Fruit fly (Drosophila melanogaster) ovary, adult (tissue): ENCODE measurements around the gene CG44139.

Experiments
- CG17801 ChIP-seq: fragments of 200-800 bp; optimal IDR thresholded peaks from 2 replicates; lab custom pipeline; 2019; ENCODE audit warnings: missing biosample characterization, mild to moderate bottlenecking, missing genetic modification characterization, moderate library complexity; ENCODE audit not compliant: partially characterized antibody

Gene CG44139

dm6 chr2L:2424497-2424896 is at the start of gene CG44139:
CG44139 (plus strand) TSS chr2L:2424797.
- TF ChIP-seq CG17801 (GFP tag; lab: Kevin White, UChicago) = no peak

DNA sequence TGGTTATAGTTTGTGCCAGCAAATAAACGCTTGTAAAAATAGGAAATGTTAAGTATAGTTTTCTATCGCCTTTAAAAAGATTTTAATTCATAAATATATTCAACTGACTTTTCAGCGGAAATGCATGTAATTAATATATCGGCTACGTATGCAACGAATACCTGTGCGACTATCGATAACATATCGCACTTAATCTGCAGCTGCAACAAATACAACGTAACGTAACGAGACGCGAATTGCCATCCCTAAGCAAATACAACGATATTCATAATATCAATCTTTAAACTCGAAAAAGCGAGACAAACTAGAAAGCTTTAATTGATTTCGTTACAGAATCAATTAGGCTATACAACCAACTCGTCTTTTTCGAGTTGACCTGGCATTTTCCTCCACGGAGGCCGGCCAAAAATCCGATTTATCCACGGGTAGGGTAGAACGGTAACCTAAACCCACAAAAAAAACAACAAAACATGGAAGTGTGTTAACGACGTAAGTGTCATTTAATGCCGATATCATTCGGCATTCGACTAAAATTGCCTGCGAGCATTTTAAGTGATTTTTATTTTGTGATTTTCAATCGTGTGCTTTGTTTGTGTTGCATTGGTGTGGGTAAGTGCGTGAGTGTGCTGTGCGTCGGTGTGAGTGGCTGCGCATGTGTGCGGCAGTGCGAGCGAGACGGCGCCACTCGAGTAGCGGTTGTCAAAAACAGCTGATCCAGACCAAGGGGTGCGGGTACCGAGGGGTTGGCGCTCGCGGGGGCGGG is 48.8 kb upstream of the CG44139 start, which contains the start of gene Atxn7:
TSS of gene Atxn7 (plus strand) at position 187 of the 763 bp plus-strand sequence.
- TF ChIP-seq CG17801 (GFP tag; lab: Kevin White, UChicago) = peak; percentile 78

DNA sequence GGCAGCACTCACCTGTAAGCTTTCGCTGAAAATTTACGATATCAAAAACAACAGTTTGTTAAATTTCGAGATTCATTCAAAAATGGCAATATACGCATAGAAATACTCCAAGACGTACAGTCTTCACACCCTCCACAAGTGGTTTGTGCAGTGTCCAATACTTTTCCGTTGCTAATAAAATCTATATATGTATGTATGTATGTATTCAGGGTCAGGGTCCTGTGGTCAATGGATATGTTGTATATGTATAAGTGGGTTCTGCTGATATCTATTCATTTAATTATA is 48.2 kb upstream of the CG44139 start:
- no peak for TF ChIP-seq CG17801 (GFP tag; lab: Kevin White, UChicago)

DNA sequence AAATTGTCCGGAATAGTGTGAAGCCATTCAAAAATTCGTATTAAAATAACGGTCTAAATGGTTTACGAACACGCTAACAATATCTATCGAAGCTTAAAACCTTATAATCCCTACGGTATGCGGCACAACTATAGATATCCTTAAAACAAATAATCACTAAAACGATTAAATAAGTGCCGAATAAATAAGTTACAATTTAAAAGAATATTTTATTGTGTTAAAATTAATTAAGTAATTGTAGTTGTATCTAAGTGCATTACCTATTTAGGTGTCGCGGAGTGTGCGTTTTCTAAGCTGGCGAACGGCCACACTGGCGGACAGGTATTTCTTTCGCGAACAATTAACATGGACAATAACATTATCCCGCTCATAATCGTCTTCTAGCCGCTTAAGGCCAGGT is 43.8 kb upstream of the CG44139 start, which contains the start of gene Eogt:
TSS of gene Eogt (plus strand) at position 293 of the 400 bp plus-strand sequence.
- peak; percentile 86 for TF ChIP-seq CG17801 (GFP tag; lab: Kevin White, UChicago)

DNA sequence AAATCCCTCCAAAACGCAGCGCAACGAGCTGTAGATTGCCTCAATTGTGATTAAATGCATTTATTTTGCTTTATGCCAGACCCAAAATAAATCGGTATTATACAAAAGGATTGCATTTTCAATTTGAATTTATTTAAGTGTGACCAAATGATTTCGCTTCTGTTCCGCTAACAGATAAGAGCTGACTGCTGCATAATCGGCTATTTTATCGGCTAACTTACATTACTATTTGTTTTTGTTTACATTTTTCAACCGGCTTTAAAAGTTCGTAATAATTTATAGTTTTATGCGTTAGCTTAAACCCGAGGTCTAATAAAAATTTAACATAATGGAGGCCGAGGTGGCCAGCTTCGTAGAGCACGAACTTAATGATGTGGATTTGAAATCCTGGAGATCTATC is 41.6 kb upstream of the CG44139 start, which contains the start of gene PIG-Wa:
TSS of gene PIG-Wa (plus strand) at position 232 of the 400 bp plus-strand sequence.
- TF ChIP-seq CG17801 (GFP tag; lab: Kevin White, UChicago) = no peak

dm6 chr2L:2385692-2386091 is 38.9 kb upstream of the CG44139 start, which contains the start of gene CG3557:
CG3557 (minus strand) TSS chr2L:2385792.
- no peak for TF ChIP-seq CG17801 (GFP tag; lab: Kevin White, UChicago)

DNA sequence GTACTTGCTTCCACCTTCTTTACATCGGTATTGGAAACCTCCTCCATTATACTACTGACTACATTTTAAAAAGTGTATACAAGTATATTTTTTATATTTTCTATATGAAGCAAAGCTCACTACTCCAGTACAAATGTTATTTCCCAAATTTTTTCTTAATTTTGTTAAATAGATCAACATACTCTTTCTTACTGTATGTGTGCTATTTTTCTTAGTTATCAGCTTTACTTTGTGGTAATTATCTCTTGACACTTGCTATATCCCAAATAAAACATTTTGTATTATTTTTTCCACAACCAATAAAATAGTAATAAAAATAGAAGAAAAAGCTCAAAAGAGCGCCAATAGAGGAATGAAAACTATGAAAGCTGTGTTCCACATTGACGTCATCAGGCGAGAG is 34.0 kb upstream of the CG44139 start, which contains the start of gene CG43750:
TSS of gene CG43750 (minus strand) at position 101 of the 400 bp plus-strand sequence.
- no peak for TF ChIP-seq CG17801 (GFP tag; lab: Kevin White, UChicago)

DNA sequence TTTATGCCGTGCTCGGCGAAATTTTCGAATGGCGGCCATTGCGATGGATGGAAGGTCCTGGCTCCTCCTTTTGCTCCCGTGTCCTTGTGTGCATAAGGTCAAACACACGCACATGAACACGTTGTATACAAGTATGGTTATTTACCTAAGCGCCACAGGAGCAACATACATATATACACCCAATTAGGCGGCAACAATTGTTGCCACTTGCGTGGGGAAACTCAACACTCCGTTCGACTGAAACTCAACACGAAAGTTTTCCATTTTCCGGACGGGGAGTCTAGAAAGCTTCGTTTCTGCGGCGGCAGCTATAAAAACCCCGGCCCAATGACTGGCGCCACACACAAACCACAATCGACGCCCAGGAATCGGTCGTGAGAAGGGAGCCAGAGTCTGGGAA is 33.3 kb upstream of the CG44139 start, which contains the start of gene CG46448:
TSS of gene CG46448 (plus strand) at position 340 of the 400 bp plus-strand sequence.
- no peak for TF ChIP-seq CG17801 (GFP tag; lab: Kevin White, UChicago)

- no peak for TF ChIP-seq CG17801 (GFP tag; lab: Kevin White, UChicago)
Measured at dm6 chr2L:2394872-2395271, 29.7 kb upstream of the CG44139 start.

dm6 chr2L:2397080-2397479 is 27.5 kb upstream of the CG44139 start:
- TF ChIP-seq CG17801 (GFP tag; lab: Kevin White, UChicago) = no peak

DNA sequence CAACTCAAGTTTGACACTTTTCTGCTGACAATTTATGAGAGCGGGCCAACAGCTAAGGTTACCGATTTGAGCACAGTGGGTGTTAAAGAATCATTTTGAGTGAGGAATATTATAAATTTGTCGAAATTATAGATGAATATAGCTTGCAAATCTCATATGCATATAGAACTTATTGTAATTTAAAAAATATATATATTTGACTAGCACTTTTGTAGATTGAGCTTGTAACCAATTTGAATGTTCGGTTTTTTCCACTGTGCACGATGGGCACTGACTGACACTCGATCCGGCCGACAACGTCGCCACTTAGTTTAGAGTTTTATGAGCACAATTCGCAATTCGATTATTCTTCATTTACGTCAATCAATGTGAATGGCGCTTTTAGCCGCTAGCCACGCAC is 26.1 kb upstream of the CG44139 start:
- TF ChIP-seq CG17801 (GFP tag; lab: Kevin White, UChicago) = no peak

DNA sequence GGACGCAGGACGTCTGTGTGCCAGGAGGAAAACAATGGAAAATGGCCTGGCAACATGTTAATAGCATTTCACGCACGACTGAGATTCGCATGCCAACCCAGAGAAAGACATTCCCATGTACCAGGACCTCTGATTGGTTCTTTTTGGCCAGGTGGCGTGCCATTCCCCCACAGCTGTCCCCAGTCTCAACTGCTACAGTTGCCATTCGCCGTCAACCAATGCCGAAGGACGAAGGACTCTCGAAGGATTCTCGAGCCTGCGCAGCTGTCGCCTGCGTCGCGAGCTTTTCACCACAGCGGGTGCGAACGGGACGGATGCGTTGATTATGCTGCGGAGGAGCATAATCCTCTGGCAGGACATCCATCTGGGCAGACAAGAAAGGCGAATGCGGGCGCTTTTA is 24.7 kb upstream of the CG44139 start, which contains the start of gene VGlut:
TSS of gene VGlut (plus strand) at position 399 of the 400 bp plus-strand sequence.
- no peak for TF ChIP-seq CG17801 (GFP tag; lab: Kevin White, UChicago)

DNA sequence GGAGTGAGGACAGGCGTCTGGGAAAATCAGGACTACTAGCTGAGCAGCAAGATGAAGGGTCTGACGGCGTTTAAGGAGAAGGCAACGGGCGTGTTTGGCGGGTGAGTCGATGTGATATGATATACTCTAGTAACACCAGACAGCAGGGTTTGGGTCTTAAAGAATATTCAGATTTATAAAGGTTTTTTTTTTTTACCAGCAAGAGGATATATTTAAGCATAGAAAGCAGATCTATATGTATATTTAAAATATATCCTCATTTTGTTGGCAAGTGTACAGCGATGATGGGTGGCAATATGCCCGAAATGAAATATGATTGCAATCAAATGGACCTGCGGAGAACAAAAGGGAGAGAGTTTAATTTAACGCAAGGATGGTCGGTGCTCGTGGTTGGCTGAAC is 22.4 kb upstream of the CG44139 start:
- no peak for TF ChIP-seq CG17801 (GFP tag; lab: Kevin White, UChicago)

dm6 chr2L:2404631-2405030 is 20.0 kb upstream of the CG44139 start:
- TF ChIP-seq CG17801 (GFP tag; lab: Kevin White, UChicago) = no peak

dm6 chr2L:2413093-2413492 is 11.5 kb upstream of the CG44139 start:
- no peak for TF ChIP-seq CG17801 (GFP tag; lab: Kevin White, UChicago)

DNA sequence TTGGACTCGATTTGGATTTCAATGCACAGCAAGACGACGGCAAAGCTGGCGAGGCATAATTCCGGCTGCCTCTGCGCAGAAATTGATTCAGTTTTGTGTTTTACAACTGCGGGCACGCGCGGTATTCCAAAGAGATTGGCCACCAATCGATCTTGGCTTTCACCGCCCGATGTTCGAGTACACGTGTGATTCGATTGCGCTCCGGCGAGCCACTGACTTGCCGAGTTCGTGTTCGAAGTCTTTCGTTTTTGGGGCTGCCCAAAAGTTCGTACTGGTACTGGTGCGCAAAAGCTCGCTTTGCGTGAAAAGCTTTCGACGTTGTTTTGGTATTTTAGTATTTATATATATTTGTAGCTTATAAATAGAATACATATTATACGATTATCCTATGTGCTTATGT is 9.5 kb upstream of the CG44139 start, which contains the start of gene CG18641:
TSS of gene CG18641 (minus strand) at position 214 of the 400 bp plus-strand sequence.
- no peak for TF ChIP-seq CG17801 (GFP tag; lab: Kevin White, UChicago)
